Worm (Caenorhabditis elegans) whole organism, L4 larva: ENCODE measurements around the gene C50B6.7.

Experiments used
- F37D6.2 ChIP-seq: sonication (generic microtip); optimal IDR thresholded peaks from 2 replicates; lab custom pipeline; 2016; ENCODE audit warnings: mild to moderate bottlenecking, missing genetic modification characterization, missing compliant biosample characterization
- F44E2.7 ChIP-seq: fragments of 200-800 bp; sonication (Bioruptor generic); IDR thresholded peaks from 2 replicates; pipeline ENCODE4 v2.1.2; 2022; ENCODE audit warnings: missing genetic modification characterization, missing compliant biosample characterization
- Y105C5A.15 ChIP-seq: fragments of 200-800 bp; sonication (Bioruptor generic); IDR thresholded peaks from 2 replicates; pipeline ENCODE4 v1.3.6; 2022; ENCODE audit warnings: missing genetic modification characterization, missing compliant biosample characterization
- Y5F2A.4 ChIP-seq: fragments of 200-800 bp; sonication (Bioruptor generic); optimal IDR thresholded peaks from 2 replicates; lab custom pipeline; 2018; ENCODE audit warnings: mild to moderate bottlenecking, missing genetic modification characterization, missing compliant biosample characterization
- Y75B8A.6 ChIP-seq: fragments of 200-800 bp; sonication (Bioruptor generic); IDR thresholded peaks from 2 replicates; pipeline ENCODE4 v1.3.6; 2022; ENCODE audit warnings: missing genetic modification reagents, missing genetic modification characterization, missing compliant biosample characterization
- aha-1 ChIP-seq: fragments of 150-350 bp; peaks from one replicate; lab custom pipeline; 2014; ENCODE audit warnings: missing biosample characterization, missing genetic modification characterization
- ama-1 ChIP-seq: fragments of 150-350 bp; optimal IDR thresholded peaks from 2 replicates; lab custom pipeline; 2014; ENCODE audit warnings: inconsistent platforms, mixed read lengths
- arid-1 ChIP-seq: fragments of 200-800 bp; sonication (Bioruptor generic); conservative IDR thresholded peaks from 2 replicates; pipeline ENCODE4 v1.3.6; 2022; ENCODE audit warnings: missing genetic modification reagents, missing genetic modification characterization, missing compliant biosample characterization
- ceh-20 ChIP-seq: fragments of 200-800 bp; sonication (Bioruptor generic); IDR thresholded peaks from 2 replicates; pipeline ENCODE4 v1.3.6; 2022; ENCODE audit warnings: missing genetic modification reagents, missing genetic modification characterization, missing compliant biosample characterization
- ceh-32 ChIP-seq: sonication (generic microtip); optimal IDR thresholded peaks from 2 replicates; lab custom pipeline; 2016; ENCODE audit warnings: mild to moderate bottlenecking, missing genetic modification characterization, missing compliant biosample characterization; ENCODE audit not compliant: poor library complexity
- ceh-44 ChIP-seq: fragments of 200-800 bp; sonication (Bioruptor generic); IDR thresholded peaks from 2 replicates; pipeline ENCODE4 v1.3.6; 2022; ENCODE audit warnings: missing genetic modification reagents, missing genetic modification characterization, missing compliant biosample characterization
- ctbp-1 ChIP-seq: fragments of 200-800 bp; sonication (Bioruptor generic); IDR thresholded peaks from 2 replicates; pipeline ENCODE4 v1.3.6; 2022; ENCODE audit warnings: missing genetic modification reagents, missing genetic modification characterization, missing compliant biosample characterization
- daf-12 ChIP-seq: fragments of 150-350 bp; optimal IDR thresholded peaks from 2 replicates; lab custom pipeline; 2014; ENCODE audit warnings: missing biosample characterization, missing genetic modification reagents, missing genetic modification characterization
- daf-16 ChIP-seq, 3 experiments: sonication (generic microtip); optimal IDR thresholded peaks; 2 replicates each; lab custom pipeline; 2016 to 2017; ENCODE audit warnings: missing genetic modification characterization in 3 of 3, missing genetic modification reagents in 3 of 3, mild to moderate bottlenecking in 2 of 3, missing compliant biosample characterization in 2 of 3, missing biosample characterization in 1 of 3, moderate library complexity in 1 of 3
- daf-19 ChIP-seq: fragments of 200-800 bp; sonication (Bioruptor generic); conservative IDR thresholded peaks from 2 replicates; pipeline ENCODE4 v1.3.6; 2022; ENCODE audit warnings: missing genetic modification characterization, missing compliant biosample characterization
- dmd-6 ChIP-seq: fragments of 200-800 bp; sonication (Bioruptor generic); IDR thresholded peaks from 2 replicates; pipeline ENCODE4 v1.3.6; 2022; ENCODE audit warnings: missing genetic modification reagents, missing genetic modification characterization, missing compliant biosample characterization
- dmd-9 ChIP-seq: fragments of 200-800 bp; sonication (Bioruptor generic); IDR thresholded peaks from 2 replicates; pipeline ENCODE4 v1.3.6; 2022; ENCODE audit warnings: missing genetic modification reagents, missing genetic modification characterization, missing compliant biosample characterization
- dve-1 ChIP-seq: sonication (generic microtip); optimal IDR thresholded peaks from 2 replicates; lab custom pipeline; 2017; ENCODE audit warnings: antibody characterized with exemption, mild to moderate bottlenecking, missing genetic modification characterization, missing compliant biosample characterization; ENCODE audit not compliant: insufficient read depth
- egl-27 ChIP-seq: sonication (generic microtip); optimal IDR thresholded peaks from 3 replicates; lab custom pipeline; 2017; ENCODE audit warnings: missing biosample characterization, missing genetic modification reagents, missing genetic modification characterization
- egl-43 ChIP-seq: fragments of 200-800 bp; sonication (Bioruptor generic); IDR thresholded peaks from 2 replicates; pipeline ENCODE4 v1.3.6; 2022; ENCODE audit warnings: missing genetic modification reagents, missing genetic modification characterization, missing compliant biosample characterization
- hlh-11 ChIP-seq: fragments of 200-800 bp; sonication (Bioruptor generic); optimal IDR thresholded peaks from 2 replicates; lab custom pipeline; 2018; ENCODE audit warnings: mild to moderate bottlenecking, missing genetic modification characterization, missing compliant biosample characterization
- hlh-30 ChIP-seq: sonication (generic microtip); optimal IDR thresholded peaks from 2 replicates; lab custom pipeline; 2017; ENCODE audit warnings: antibody characterized with exemption, mild to moderate bottlenecking, missing genetic modification characterization, missing compliant biosample characterization; ENCODE audit not compliant: insufficient read depth
- hmg-1.1 ChIP-seq: fragments of 200-800 bp; sonication (Bioruptor generic); IDR thresholded peaks from 2 replicates; pipeline ENCODE4 v1.3.6; 2022; ENCODE audit warnings: missing genetic modification reagents, missing genetic modification characterization, missing compliant biosample characterization
- jun-1 ChIP-seq: fragments of 150-350 bp; optimal IDR thresholded peaks from 2 replicates; lab custom pipeline; 2014; ENCODE audit warnings: missing biosample characterization, missing genetic modification reagents, missing genetic modification characterization
- lir-3 ChIP-seq: sonication (generic microtip); optimal IDR thresholded peaks from 2 replicates; lab custom pipeline; 2016; ENCODE audit warnings: mild to moderate bottlenecking, missing genetic modification characterization, missing compliant biosample characterization
- lsy-2 ChIP-seq, 2 experiments: fragments of 150-350 bp in 1 of 2; sonication (generic microtip) in 1 of 2; optimal IDR thresholded peaks; 2 replicates each; lab custom pipeline; 2014 to 2017; ENCODE audit warnings: missing biosample characterization in 2 of 2, missing genetic modification characterization in 2 of 2
- madf-9 ChIP-seq: fragments of 200-800 bp; sonication (Bioruptor generic); conservative IDR thresholded peaks from 2 replicates; pipeline ENCODE4 v1.3.6; 2022; ENCODE audit warnings: missing genetic modification reagents, missing genetic modification characterization, missing compliant biosample characterization
- mep-1 ChIP-seq: fragments of 150-350 bp; sonication (generic microtip); optimal IDR thresholded peaks from 3 replicates; lab custom pipeline; 2014; ENCODE audit warnings: missing biosample characterization, missing genetic modification characterization
- nhr-10 ChIP-seq: fragments of 150-350 bp; optimal IDR thresholded peaks from 2 replicates; lab custom pipeline; 2014; ENCODE audit warnings: missing biosample characterization, missing genetic modification characterization
- nhr-102 ChIP-seq: sonication (generic microtip); optimal IDR thresholded peaks from 2 replicates; lab custom pipeline; 2016; ENCODE audit warnings: mild to moderate bottlenecking, missing genetic modification characterization, moderate library complexity, missing compliant biosample characterization
- nhr-111 ChIP-seq: fragments of 200-800 bp; sonication (Bioruptor generic); optimal IDR thresholded peaks from 2 replicates; lab custom pipeline; 2018; ENCODE audit warnings: mild to moderate bottlenecking, missing genetic modification characterization, missing compliant biosample characterization
- nhr-237 ChIP-seq: sonication (generic microtip); optimal IDR thresholded peaks from 2 replicates; lab custom pipeline; 2017; ENCODE audit warnings: missing biosample characterization, missing genetic modification characterization
- nhr-25 ChIP-seq: sonication (generic microtip); optimal IDR thresholded peaks from 2 replicates; lab custom pipeline; 2017; ENCODE audit warnings: missing genetic modification characterization, mild to moderate bottlenecking, missing compliant biosample characterization, antibody characterized with exemption, moderate library complexity, borderline replicate concordance; ENCODE audit not compliant: insufficient read depth
- nhr-28 ChIP-seq: fragments of 150-350 bp; optimal IDR thresholded peaks from 2 replicates; lab custom pipeline; 2014; ENCODE audit warnings: missing biosample characterization, missing genetic modification characterization
- nhr-41 ChIP-seq: fragments of 200-800 bp; sonication (Bioruptor generic); IDR thresholded peaks from 2 replicates; pipeline ENCODE4 v1.3.6; 2022; ENCODE audit warnings: missing genetic modification reagents, missing genetic modification characterization, missing compliant biosample characterization
- nhr-48 ChIP-seq: sonication (generic microtip); optimal IDR thresholded peaks from 2 replicates; lab custom pipeline; 2016; ENCODE audit warnings: mild to moderate bottlenecking, missing genetic modification characterization, missing compliant biosample characterization
- nhr-6 ChIP-seq: fragments of 150-350 bp; optimal IDR thresholded peaks from 2 replicates; lab custom pipeline; 2014; ENCODE audit warnings: missing biosample characterization, missing genetic modification characterization
- nhr-77 ChIP-seq: fragments of 150-350 bp; optimal IDR thresholded peaks from 2 replicates; lab custom pipeline; 2014; ENCODE audit warnings: missing biosample characterization, missing genetic modification characterization
- pha-4 ChIP-seq, 2 experiments: fragments of 150-350 bp in 1 of 2; fragments of 200-800 bp in 1 of 2; sonication (Bioruptor generic) in 1 of 2; IDR thresholded peaks in 1 of 2; optimal IDR thresholded peaks in 1 of 2; 2 replicates each; pipeline versions ENCODE4 v1.3.6 to Lab custom; 2014 to 2022; ENCODE audit warnings: missing genetic modification characterization in 2 of 2, missing genetic modification reagents in 2 of 2, missing biosample characterization in 1 of 2, missing compliant biosample characterization in 1 of 2
- pqm-1 ChIP-seq: sonication (generic microtip); optimal IDR thresholded peaks from 2 replicates; lab custom pipeline; 2017; ENCODE audit warnings: missing biosample characterization, missing genetic modification characterization
- sdz-12 ChIP-seq: fragments of 200-800 bp; sonication (Bioruptor generic); optimal IDR thresholded peaks from 2 replicates; lab custom pipeline; 2018; ENCODE audit warnings: mild to moderate bottlenecking, missing genetic modification characterization, missing compliant biosample characterization
- skn-1 ChIP-seq: fragments of 150-350 bp; optimal IDR thresholded peaks from 2 replicates; lab custom pipeline; 2014; ENCODE audit warnings: missing biosample characterization, missing genetic modification characterization
- snpc-1.2 ChIP-seq: fragments of 200-800 bp; sonication (Bioruptor generic); IDR thresholded peaks from 2 replicates; pipeline ENCODE4 v1.3.6; 2022; ENCODE audit warnings: missing genetic modification reagents, missing genetic modification characterization, missing compliant biosample characterization
- spr-3 ChIP-seq: fragments of 200-800 bp; sonication (Bioruptor generic); optimal IDR thresholded peaks from 2 replicates; lab custom pipeline; 2018; ENCODE audit warnings: mild to moderate bottlenecking, missing genetic modification characterization, missing compliant biosample characterization
- unc-39 ChIP-seq: sonication (generic microtip); optimal IDR thresholded peaks from 2 replicates; lab custom pipeline; 2017; ENCODE audit warnings: missing biosample characterization, missing genetic modification characterization
- zip-11 ChIP-seq: fragments of 200-800 bp; sonication (Bioruptor generic); IDR thresholded peaks from 2 replicates; pipeline ENCODE4 v1.3.6; 2022; ENCODE audit warnings: missing genetic modification characterization, missing compliant biosample characterization
- ztf-11 ChIP-seq: fragments of 150-350 bp; optimal IDR thresholded peaks from 2 replicates; lab custom pipeline; 2014; ENCODE audit warnings: missing biosample characterization, missing genetic modification characterization

The C50B6.7 gene

ce11 chrV:13324933-13325760, at the start of gene C50B6.7 (continued):
- TF ChIP-seq pqm-1 (peak; percentile 22), dmd-6 (GFP tag; lab: Robert Waterston, UW) (peak; percentile 48), skn-1 (no peak), ceh-20 (no peak), ztf-11 (tag; lab: Kevin White, UChicago) (no peak), nhr-10 (tag; lab: Kevin White, UChicago) (no peak), ctbp-1 (no peak)

ce11 chrV:13374532-13374931, 49.7 kb upstream of the C50B6.7 start:
- no peak for TF ChIP-seq nhr-102
- no peak for TF ChIP-seq daf-16 (GFP tag; optimal IDR thresholded peaks at IDR 0.05; lab: Kevin White, UChicago)
- peak; percentile 3 for TF ChIP-seq daf-16 (tag; optimal IDR thresholded peaks at IDR 0.05; lab: Kevin White, UChicago)
- no peak for TF ChIP-seq hmg-1.1 (GFP tag; lab: Robert Waterston, UW)
- peak; percentile 74 for TF ChIP-seq hlh-11 (tag; lab: Kevin White, UChicago)
- TF ChIP-seq nhr-6 (tag; lab: Kevin White, UChicago): peak; percentile 41
- TF ChIP-seq lir-3 (tag; lab: Kevin White, UChicago): no peak
- peak; percentile 30 for TF ChIP-seq nhr-237
- peak; percentile 43 for TF ChIP-seq hlh-30 (tag; lab: Kevin White, UChicago)
- TF ChIP-seq nhr-25 (tag; lab: Kevin White, UChicago): peak; percentile 83
- TF ChIP-seq arid-1: no peak
- TF ChIP-seq Y105C5A.15: no peak
- peak; percentile 53 for TF ChIP-seq nhr-28 (tag; lab: Kevin White, UChicago)
- no peak for TF ChIP-seq jun-1 (tag; lab: Kevin White, UChicago)
- TF ChIP-seq sdz-12 (GFP tag; lab: Kevin White, UChicago): no peak
- no peak for TF ChIP-seq nhr-48 (tag; lab: Kevin White, UChicago)
- TF ChIP-seq ama-1 (lab: Kevin White, UChicago): no peak
- TF ChIP-seq unc-39 (tag; lab: Kevin White, UChicago): no peak
- no peak for TF ChIP-seq egl-27 (tag; lab: Kevin White, UChicago)
- no peak for TF ChIP-seq nhr-41 (GFP tag; lab: Robert Waterston, UW)
- TF ChIP-seq ceh-44 (GFP tag; lab: Robert Waterston, UW): no peak
- no peak for TF ChIP-seq zip-11
- no peak for TF ChIP-seq snpc-1.2 (GFP tag; lab: Robert Waterston, UW)
- TF ChIP-seq egl-43 (GFP tag; lab: Robert Waterston, UW): no peak
- no peak for TF ChIP-seq ctbp-1
- no peak for TF ChIP-seq spr-3
- peak; percentile 68; the same call in 1 of the 2 replicates for TF ChIP-seq pha-4 (GFP tag; IDR thresholded peaks at IDR 0.05; lab: Robert Waterston, UW)
- TF ChIP-seq pha-4 (tag; optimal IDR thresholded peaks at IDR 0.05; lab: Kevin White, UChicago): no peak
- peak; percentile 35; the same call in 1 of the 2 replicates for TF ChIP-seq dmd-6 (GFP tag; lab: Robert Waterston, UW)
- peak in 1 of 2 experiments; percentile 39 for TF ChIP-seq lsy-2 (tag; optimal IDR thresholded peaks at IDR 0.05; lab: Kevin White, UChicago)
- TF ChIP-seq ceh-32: no peak
- TF ChIP-seq nhr-77 (tag; lab: Kevin White, UChicago): no peak
- peak; percentile 70 for TF ChIP-seq dve-1
- no peak for TF ChIP-seq F37D6.2 (tag; lab: Kevin White, UChicago)
- TF ChIP-seq F44E2.7 (GFP tag; lab: Robert Waterston, UW): 0 out of 2 replicates have a peak, but pooled peaks have one; percentile 28
- TF ChIP-seq Y5F2A.4 (GFP tag; lab: Kevin White, UChicago): no peak
- peak; percentile 2 for TF ChIP-seq aha-1
- TF ChIP-seq madf-9 (GFP tag; lab: Robert Waterston, UW): peak; percentile 79
- no peak for TF ChIP-seq nhr-111 (GFP tag; lab: Kevin White, UChicago)
- TF ChIP-seq daf-19 (GFP tag; lab: Robert Waterston, UW): no peak
- TF ChIP-seq dmd-9: no peak
- TF ChIP-seq Y75B8A.6 (GFP tag; lab: Robert Waterston, UW): no peak
- no peak for TF ChIP-seq ztf-11 (tag; lab: Kevin White, UChicago)
- peak; percentile 8 for TF ChIP-seq mep-1 (tag; lab: Kevin White, UChicago)
- no peak for TF ChIP-seq daf-12 (tag; lab: Kevin White, UChicago)
